Fruit fly (Drosophila melanogaster) whole organism, adult: ENCODE data around the gene sty.

Source experiments
- CG12768 ChIP-seq: fragments of 200-800 bp; sonication (Bioruptor generic); optimal IDR thresholded peaks from 2 replicates; lab custom pipeline; 2017; ENCODE audit warnings: missing biosample characterization, missing genetic modification characterization, mild to moderate bottlenecking, moderate library complexity, missing genetic modification reagents
- CG33017 ChIP-seq: fragments of 200-800 bp; sonication (Bioruptor generic); optimal IDR thresholded peaks from 2 replicates; lab custom pipeline; 2018; ENCODE audit warnings: missing biosample characterization, mild to moderate bottlenecking, missing genetic modification characterization, moderate library complexity
- CG5204 ChIP-seq: fragments of 200-800 bp; sonication (Bioruptor generic); optimal IDR thresholded peaks from 2 replicates; lab custom pipeline; 2016; ENCODE audit warnings: missing biosample characterization, missing genetic modification characterization
- CG7045 ChIP-seq: fragments of 200-800 bp; sonication (Bioruptor generic); optimal IDR thresholded peaks from 2 replicates; lab custom pipeline; 2017; ENCODE audit warnings: missing biosample characterization, mild to moderate bottlenecking, missing genetic modification characterization
- CG7101 ChIP-seq: fragments of 200-800 bp; sonication (Bioruptor generic); optimal IDR thresholded peaks from 2 replicates; lab custom pipeline; 2018; ENCODE audit warnings: missing biosample characterization, mild to moderate bottlenecking, missing genetic modification characterization, moderate library complexity
- Clk ChIP-seq: fragments of 200-800 bp; sonication (Bioruptor generic); optimal IDR thresholded peaks from 2 replicates; lab custom pipeline; 2017; ENCODE audit warnings: missing biosample characterization, missing genetic modification characterization
- Crg-1 ChIP-seq: fragments of 200-800 bp; sonication (Bioruptor generic); optimal IDR thresholded peaks from 2 replicates; lab custom pipeline; 2016; ENCODE audit warnings: missing biosample characterization, missing genetic modification characterization
- bab1 ChIP-seq: fragments of 200-800 bp; sonication (Bioruptor generic); optimal IDR thresholded peaks from 3 replicates; lab custom pipeline; 2019; ENCODE audit warnings: missing biosample characterization, mild to moderate bottlenecking, missing genetic modification characterization, moderate library complexity
- cnc ChIP-seq, 2 experiments: fragments of >200 bp; optimal IDR thresholded peaks; 2 replicates each; lab custom pipeline; 2017
- kay ChIP-seq: fragments of 200-800 bp; sonication (Bioruptor generic); peaks from one replicate; lab custom pipeline; 2016; ENCODE audit warnings: missing biosample characterization, missing genetic modification characterization, borderline replicate concordance
- pad ChIP-seq: fragments of 200-800 bp; sonication (Bioruptor generic); optimal IDR thresholded peaks from 3 replicates; lab custom pipeline; 2017; ENCODE audit warnings: missing biosample characterization, missing genetic modification characterization, mild to moderate bottlenecking, moderate library complexity, missing genetic modification reagents
- tj ChIP-seq: fragments of 200-800 bp; sonication (Bioruptor generic); optimal IDR thresholded peaks from 3 replicates; lab custom pipeline; 2017; ENCODE audit warnings: missing biosample characterization, mild to moderate bottlenecking, missing genetic modification characterization, moderate library complexity

DNA sequence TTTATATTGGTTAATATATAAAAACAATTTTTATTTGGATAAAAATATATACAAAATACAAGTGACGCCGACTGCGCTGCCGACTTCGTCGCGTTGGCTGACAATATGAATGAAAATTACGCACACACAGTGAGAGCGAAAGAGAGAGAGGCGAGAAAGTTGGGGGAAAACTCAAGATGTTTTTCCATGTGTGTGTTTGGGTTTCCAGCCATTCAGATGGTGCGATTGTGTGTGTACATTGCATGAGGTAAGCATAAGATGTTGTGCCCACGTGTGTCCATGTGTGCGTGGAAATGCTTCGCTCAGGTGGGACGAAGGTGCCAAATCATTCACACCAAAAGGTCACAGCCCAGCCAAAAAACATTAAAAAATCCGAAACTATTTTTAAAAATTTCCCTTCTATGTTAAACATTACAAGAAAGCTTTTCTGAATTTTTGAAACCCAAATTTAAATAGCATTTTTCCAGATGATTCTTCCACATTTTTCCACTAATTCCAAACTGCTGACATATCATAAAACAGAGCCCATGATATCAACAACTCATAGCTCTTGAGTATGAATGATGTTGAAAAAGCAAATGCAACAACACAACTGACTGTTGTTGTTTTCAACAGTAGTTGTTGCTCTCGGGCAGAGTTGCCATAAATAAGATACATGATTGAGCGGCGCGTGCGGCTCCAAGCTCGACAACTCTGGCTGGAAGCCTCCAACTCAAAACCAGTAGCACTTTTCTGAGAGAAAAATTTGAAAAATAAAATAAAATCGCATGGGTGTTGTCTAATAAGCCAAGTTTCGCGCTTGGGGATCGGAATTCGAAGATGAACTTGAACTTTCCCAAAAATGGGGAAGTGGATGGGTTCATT lies 5.1 kb downstream of the sty start:
- TF ChIP-seq CG33017 (tag; lab: Kevin White, UChicago) = no peak
- no peak for TF ChIP-seq bab1 (GFP tag; lab: Kevin White, UChicago)
- no peak for TF ChIP-seq CG12768 (GFP tag; lab: Kevin White, UChicago)
- TF ChIP-seq Clk (GFP tag; lab: Kevin White, UChicago) = no peak
- TF ChIP-seq pad (GFP tag; lab: Kevin White, UChicago) = no peak
- TF ChIP-seq CG7045 (GFP tag; lab: Kevin White, UChicago) = no peak
- no peak for TF ChIP-seq CG5204 (GFP tag; lab: Kevin White, UChicago)
- no peak for TF ChIP-seq CG7101 (tag; lab: Kevin White, UChicago)
- TF ChIP-seq kay (GFP tag; lab: Kevin White, UChicago) = peak; percentile 35
- no peak for TF ChIP-seq tj (GFP tag; lab: Kevin White, UChicago)
- no peak for TF ChIP-seq cnc (optimal IDR thresholded peaks at IDR 0.05; lab: Kevin White, UChicago)
- TF ChIP-seq Crg-1 (GFP tag; lab: Kevin White, UChicago) = no peak
